Fruit fly (Drosophila melanogaster) S2 (cell line): ENCODE measurements around the gene Hsp22.

Experiments used
- CG8478 ChIP-seq: fragments of >200 bp; optimal IDR thresholded peaks from 2 replicates; lab custom pipeline; 2018
- CTCF ChIP-seq, 2 experiments: fragments of >200 bp; optimal IDR thresholded peaks; 2 replicates each; lab custom pipeline; 2018

- TF ChIP-seq CG8478, result no peak
- no peak for TF ChIP-seq CTCF (optimal IDR thresholded peaks at IDR 0.05; lab: Kevin White, UChicago)
Observed at dm6 chr3L:9422636-9423419, 50.1 kb downstream of the Hsp22 start, which contains the start of gene aay.
